Worm (Caenorhabditis elegans) whole organism, L4 larva: Measurements from ENCODE around the gene K06H6.4.

Source experiments
- D1046.2 ChIP-seq: fragments of 200-800 bp; sonication (Bioruptor generic); IDR thresholded peaks from 2 replicates; pipeline ENCODE4 v1.3.6; 2022; ENCODE audit warnings: missing genetic modification characterization, missing compliant biosample characterization
- F26F4.8 ChIP-seq: fragments of 200-800 bp; sonication (Bioruptor generic); conservative IDR thresholded peaks from 2 replicates; pipeline ENCODE4 v1.3.6; 2022; ENCODE audit warnings: missing genetic modification characterization, missing compliant biosample characterization
- F49E8.2 ChIP-seq: sonication (generic microtip); optimal IDR thresholded peaks from 2 replicates; lab custom pipeline; 2016; ENCODE audit warnings: missing compliant biosample characterization, mild to moderate bottlenecking, missing genetic modification characterization, borderline replicate concordance
- ZK337.2 ChIP-seq: fragments of 200-800 bp; sonication (Bioruptor generic); IDR thresholded peaks from 2 replicates; pipeline ENCODE4 v1.3.6; 2022; ENCODE audit warnings: missing genetic modification reagents, missing genetic modification characterization, missing compliant biosample characterization
- aha-1 ChIP-seq: fragments of 150-350 bp; peaks from one replicate; lab custom pipeline; 2014; ENCODE audit warnings: missing biosample characterization, missing genetic modification characterization
- aly-2 ChIP-seq: sonication (generic microtip); optimal IDR thresholded peaks from 2 replicates; lab custom pipeline; 2018; ENCODE audit warnings: missing biosample characterization, missing genetic modification characterization
- ama-1 ChIP-seq: fragments of 150-350 bp; optimal IDR thresholded peaks from 2 replicates; lab custom pipeline; 2014; ENCODE audit warnings: inconsistent platforms, mixed read lengths
- ceh-28 ChIP-seq: fragments of 150-350 bp; optimal IDR thresholded peaks from 2 replicates; lab custom pipeline; 2014; ENCODE audit warnings: missing biosample characterization, missing genetic modification reagents, missing genetic modification characterization
- ceh-32 ChIP-seq: sonication (generic microtip); optimal IDR thresholded peaks from 2 replicates; lab custom pipeline; 2016; ENCODE audit warnings: mild to moderate bottlenecking, missing genetic modification characterization, missing compliant biosample characterization; ENCODE audit not compliant: poor library complexity
- dve-1 ChIP-seq: sonication (generic microtip); optimal IDR thresholded peaks from 2 replicates; lab custom pipeline; 2017; ENCODE audit warnings: antibody characterized with exemption, mild to moderate bottlenecking, missing genetic modification characterization, missing compliant biosample characterization; ENCODE audit not compliant: insufficient read depth
- gei-8 ChIP-seq: fragments of 200-800 bp; sonication (Bioruptor generic); optimal IDR thresholded peaks from 2 replicates; lab custom pipeline; 2018; ENCODE audit warnings: mild to moderate bottlenecking, missing genetic modification characterization, missing compliant biosample characterization
- hmg-1.1 ChIP-seq: fragments of 200-800 bp; sonication (Bioruptor generic); IDR thresholded peaks from 2 replicates; pipeline ENCODE4 v1.3.6; 2022; ENCODE audit warnings: missing genetic modification reagents, missing genetic modification characterization, missing compliant biosample characterization
- lim-7 ChIP-seq: fragments of 200-800 bp; sonication (Bioruptor generic); IDR thresholded peaks from 2 replicates; pipeline ENCODE4 v1.3.6; 2022; ENCODE audit warnings: missing genetic modification characterization, missing compliant biosample characterization
- lin-1 ChIP-seq: fragments of 200-800 bp; sonication (Bioruptor generic); IDR thresholded peaks from 2 replicates; pipeline ENCODE4 v1.3.6; 2022; ENCODE audit warnings: missing genetic modification reagents, missing genetic modification characterization, missing compliant biosample characterization
- lin-38 ChIP-seq: fragments of 200-800 bp; sonication (Bioruptor generic); IDR thresholded peaks from 2 replicates; pipeline ENCODE4 v1.3.6; 2022; ENCODE audit warnings: missing genetic modification reagents, missing genetic modification characterization, missing compliant biosample characterization
- lin-39 ChIP-seq: fragments of 150-350 bp; optimal IDR thresholded peaks from 2 replicates; lab custom pipeline; 2014; ENCODE audit warnings: missing biosample characterization, missing genetic modification reagents, missing genetic modification characterization
- madf-5 ChIP-seq, 2 experiments: fragments of 200-800 bp; sonication (Bioruptor generic); IDR thresholded peaks; 2 replicates each; pipeline ENCODE4 v1.3.6; 2022; ENCODE audit warnings: missing compliant biosample characterization in 2 of 2, missing genetic modification characterization in 2 of 2
- madf-9 ChIP-seq: fragments of 200-800 bp; sonication (Bioruptor generic); conservative IDR thresholded peaks from 2 replicates; pipeline ENCODE4 v1.3.6; 2022; ENCODE audit warnings: missing genetic modification reagents, missing genetic modification characterization, missing compliant biosample characterization
- mdl-1 ChIP-seq, 2 experiments: fragments of 150-350 bp in 1 of 2; sonication (generic microtip) in 1 of 2; optimal IDR thresholded peaks; 2 replicates each; lab custom pipeline; 2014 to 2017; ENCODE audit warnings: missing biosample characterization in 2 of 2, missing genetic modification characterization in 2 of 2
- mep-1 ChIP-seq: fragments of 150-350 bp; sonication (generic microtip); optimal IDR thresholded peaks from 3 replicates; lab custom pipeline; 2014; ENCODE audit warnings: missing biosample characterization, missing genetic modification characterization
- nhr-237 ChIP-seq: sonication (generic microtip); optimal IDR thresholded peaks from 2 replicates; lab custom pipeline; 2017; ENCODE audit warnings: missing biosample characterization, missing genetic modification characterization
- nhr-42 ChIP-seq: fragments of 200-800 bp; sonication (Bioruptor generic); IDR thresholded peaks from 2 replicates; pipeline ENCODE4 v1.3.6; 2022; ENCODE audit warnings: missing genetic modification characterization, missing compliant biosample characterization
- nhr-48 ChIP-seq: sonication (generic microtip); optimal IDR thresholded peaks from 2 replicates; lab custom pipeline; 2016; ENCODE audit warnings: mild to moderate bottlenecking, missing genetic modification characterization, missing compliant biosample characterization
- nhr-76 ChIP-seq: fragments of 150-350 bp; optimal IDR thresholded peaks from 2 replicates; lab custom pipeline; 2014; ENCODE audit warnings: missing biosample characterization, missing genetic modification characterization
- pha-4 ChIP-seq, 2 experiments: fragments of 150-350 bp in 1 of 2; fragments of 200-800 bp in 1 of 2; sonication (Bioruptor generic) in 1 of 2; IDR thresholded peaks in 1 of 2; optimal IDR thresholded peaks in 1 of 2; 2 replicates each; pipeline versions ENCODE4 v1.3.6 to Lab custom; 2014 to 2022; ENCODE audit warnings: missing genetic modification characterization in 2 of 2, missing genetic modification reagents in 2 of 2, missing biosample characterization in 1 of 2, missing compliant biosample characterization in 1 of 2
- php-3 ChIP-seq: fragments of 200-800 bp; sonication (Bioruptor generic); IDR thresholded peaks from 2 replicates; pipeline ENCODE4 v1.3.6; 2022; ENCODE audit warnings: missing genetic modification reagents, missing genetic modification characterization, missing compliant biosample characterization
- pqm-1 ChIP-seq: sonication (generic microtip); optimal IDR thresholded peaks from 2 replicates; lab custom pipeline; 2017; ENCODE audit warnings: missing biosample characterization, missing genetic modification characterization
- rbr-2 ChIP-seq: sonication (generic microtip); optimal IDR thresholded peaks from 2 replicates; lab custom pipeline; 2016; ENCODE audit warnings: missing genotype, missing genetic modification characterization, missing compliant biosample characterization
- saeg-2 ChIP-seq: fragments of 200-800 bp; sonication (Bioruptor generic); IDR thresholded peaks from 2 replicates; pipeline ENCODE4 v1.3.6; 2022; ENCODE audit warnings: missing genetic modification reagents, missing genetic modification characterization, missing compliant biosample characterization
- set-16 ChIP-seq: fragments of 200-800 bp; sonication (Bioruptor generic); IDR thresholded peaks from 2 replicates; pipeline ENCODE4 v1.3.6; 2022; ENCODE audit warnings: missing genetic modification reagents, missing genetic modification characterization, missing compliant biosample characterization
- snpc-1.2 ChIP-seq: fragments of 200-800 bp; sonication (Bioruptor generic); IDR thresholded peaks from 2 replicates; pipeline ENCODE4 v1.3.6; 2022; ENCODE audit warnings: missing genetic modification reagents, missing genetic modification characterization, missing compliant biosample characterization
- unc-39 ChIP-seq: sonication (generic microtip); optimal IDR thresholded peaks from 2 replicates; lab custom pipeline; 2017; ENCODE audit warnings: missing biosample characterization, missing genetic modification characterization
- unc-62 ChIP-seq, 3 experiments: fragments of 150-350 bp in 1 of 3; sonication (generic microtip); optimal IDR thresholded peaks in 2 of 3; peaks in 1 of 3; 1 replicate in 1 of 3; 2 replicates in 2 of 3; lab custom pipeline; 2014 to 2017; ENCODE audit warnings: missing biosample characterization in 3 of 3, missing genetic modification characterization in 3 of 3, missing genetic modification reagents in 3 of 3, missing genotype in 1 of 3
- zag-1 ChIP-seq: fragments of 150-350 bp; optimal IDR thresholded peaks from 2 replicates; lab custom pipeline; 2014; ENCODE audit warnings: missing biosample characterization, missing genetic modification characterization
- ztf-11 ChIP-seq: fragments of 150-350 bp; optimal IDR thresholded peaks from 2 replicates; lab custom pipeline; 2014; ENCODE audit warnings: missing biosample characterization, missing genetic modification characterization
- ztf-7 ChIP-seq: fragments of 150-350 bp; optimal IDR thresholded peaks from 2 replicates; lab custom pipeline; 2014; ENCODE audit warnings: missing biosample characterization, missing genetic modification characterization

The K06H6.4 gene

DNA sequence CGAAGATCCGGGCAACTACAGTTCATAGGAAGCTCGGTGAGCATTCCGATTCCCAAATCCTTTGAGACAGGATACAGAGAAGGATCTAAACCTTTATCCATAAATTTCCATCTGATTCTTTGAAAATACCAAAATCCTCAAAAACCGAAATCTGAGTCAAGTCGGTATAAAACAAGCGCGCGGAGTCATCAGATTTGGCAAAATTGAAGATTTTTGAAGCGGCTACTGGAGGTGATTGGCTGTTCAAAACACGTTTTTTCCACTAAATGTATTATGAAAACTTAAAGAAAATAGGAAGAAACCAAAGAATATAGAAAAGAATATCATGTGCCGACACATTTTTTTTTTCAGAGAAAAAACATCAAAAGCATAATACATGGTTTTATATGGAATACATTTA, 4.4 kb upstream of the K06H6.4 start, which contains the start of gene C14C6.13:
C14C6.13 (minus strand) TSS at position 101 of the 400 bp plus-strand sequence.
- TF ChIP-seq lin-39 (tag; lab: Kevin White, UChicago) (no peak), mdl-1 (tag; optimal IDR thresholded peaks at IDR 0.05; lab: Kevin White, UChicago) (no peak), php-3 (GFP tag; lab: Robert Waterston, UW) (no peak), pha-4 (GFP tag; IDR thresholded peaks at IDR 0.05; lab: Robert Waterston, UW) (no peak), pha-4 (tag; optimal IDR thresholded peaks at IDR 0.05; lab: Kevin White, UChicago) (no peak), unc-39 (tag; lab: Kevin White, UChicago) (no peak), ztf-7 (tag; lab: Kevin White, UChicago) (no peak), nhr-76 (tag; lab: Kevin White, UChicago) (no peak), F49E8.2 (no peak)

DNA sequence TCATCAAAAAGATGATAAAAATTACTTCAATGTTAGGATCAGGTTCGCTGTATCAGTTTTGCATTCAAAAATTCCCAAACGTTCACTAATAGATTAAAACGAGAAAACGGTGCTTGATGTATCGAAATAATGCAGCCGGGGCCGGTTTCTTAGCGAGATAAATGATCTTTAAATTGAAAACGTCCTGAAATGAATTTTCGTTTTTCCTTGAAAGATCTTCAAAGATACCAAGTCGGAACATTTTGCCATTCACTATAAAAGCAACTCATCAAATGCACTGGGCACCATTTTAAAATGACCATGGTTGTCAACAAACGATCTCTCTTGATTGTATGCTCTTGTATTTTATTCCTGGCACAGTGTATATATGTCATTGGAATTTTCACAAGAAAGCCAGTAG, 3.0 kb upstream of the K06H6.4 start, which contains the start of gene K06H6.5:
K06H6.5 (plus strand) TSS at position 301 of the 400 bp plus-strand sequence.
- no peak for TF ChIP-seq F26F4.8 (GFP tag; lab: Robert Waterston, UW)
- no peak for TF ChIP-seq lim-7 (GFP tag; lab: Robert Waterston, UW)
- TF ChIP-seq hmg-1.1 (GFP tag; lab: Robert Waterston, UW): no peak
- no peak for TF ChIP-seq nhr-42
- no peak for TF ChIP-seq set-16
- TF ChIP-seq snpc-1.2 (GFP tag; lab: Robert Waterston, UW): no peak
- no peak for TF ChIP-seq madf-9
- TF ChIP-seq rbr-2 (tag; lab: Kevin White, UChicago): no peak
- TF ChIP-seq lin-38 (GFP tag; lab: Robert Waterston, UW): no peak
- no peak for TF ChIP-seq pqm-1 (tag; lab: Kevin White, UChicago)
- TF ChIP-seq nhr-237: no peak
- no peak for TF ChIP-seq saeg-2
- TF ChIP-seq dve-1 (tag; lab: Kevin White, UChicago): no peak
- no peak for TF ChIP-seq ZK337.2 (GFP tag; lab: Robert Waterston, UW)
- no peak for TF ChIP-seq lin-1 (GFP tag; lab: Robert Waterston, UW)
- TF ChIP-seq ceh-32 (tag; lab: Kevin White, UChicago): no peak
- no peak for TF ChIP-seq aly-2 (tag; lab: Kevin White, UChicago)

DNA sequence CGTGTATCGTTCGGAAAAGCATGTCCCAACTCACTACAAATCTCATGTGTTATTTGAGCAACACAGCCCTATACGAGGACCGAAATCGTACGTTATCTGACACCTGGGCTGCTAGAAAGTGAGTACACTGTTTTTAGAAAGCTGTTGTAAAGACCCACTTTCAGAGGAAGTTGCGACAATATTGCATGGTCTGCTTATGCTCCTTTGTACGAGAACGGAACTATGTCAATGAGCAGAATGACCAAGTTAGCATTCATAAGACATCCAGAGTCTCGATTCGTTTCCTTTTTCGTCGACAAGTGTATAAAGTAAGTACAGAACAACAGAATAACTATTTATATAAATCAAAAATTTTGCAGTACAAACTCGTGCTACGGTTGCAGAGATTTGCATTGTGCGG, 2.2 kb upstream of the K06H6.4 start:
- TF ChIP-seq ceh-28 (tag; lab: Kevin White, UChicago): no peak
- TF ChIP-seq unc-62 (GFP tag; optimal IDR thresholded peaks at IDR 0.05 in 1 of 2; lab: Kevin White, UChicago): peak in 1 of 2 experiments; percentile 97
- no peak for TF ChIP-seq unc-62 (tag; optimal IDR thresholded peaks at IDR 0.05; lab: Kevin White, UChicago)
- no peak for TF ChIP-seq madf-5 (GFP tag; IDR thresholded peaks at IDR 0.05; lab: Robert Waterston, UW)

DNA sequence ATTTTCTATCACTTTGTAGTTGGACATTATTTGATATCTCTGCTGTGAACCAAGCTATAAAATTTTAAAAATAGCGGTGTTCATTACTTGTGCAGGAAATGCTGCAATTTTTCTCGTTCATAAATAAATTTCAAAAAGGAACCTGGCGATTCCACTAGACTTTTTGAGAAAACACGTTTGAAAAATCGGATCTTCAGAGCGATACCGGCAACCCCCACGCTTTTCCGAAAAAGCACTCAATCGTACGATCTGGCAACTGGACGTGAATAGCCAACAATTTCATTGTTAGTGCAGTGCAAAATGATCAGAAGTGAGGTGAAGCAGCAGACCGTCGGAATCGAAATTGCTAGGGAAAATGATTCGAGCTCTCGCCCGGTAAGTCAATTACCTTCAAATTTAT, 2.5 kb downstream of the K06H6.4 start, which contains the start of gene nstp-7:
nstp-7 (plus strand) TSS at position 301 of the 400 bp plus-strand sequence.
- TF ChIP-seq ama-1 (lab: Kevin White, UChicago) (no peak), gei-8 (GFP tag; lab: Kevin White, UChicago) (no peak), mep-1 (tag; lab: Kevin White, UChicago) (no peak), D1046.2 (no peak), hmg-1.1 (GFP tag; lab: Robert Waterston, UW) (no peak), ztf-11 (tag; lab: Kevin White, UChicago) (no peak), zag-1 (tag; lab: Kevin White, UChicago) (no peak)

DNA sequence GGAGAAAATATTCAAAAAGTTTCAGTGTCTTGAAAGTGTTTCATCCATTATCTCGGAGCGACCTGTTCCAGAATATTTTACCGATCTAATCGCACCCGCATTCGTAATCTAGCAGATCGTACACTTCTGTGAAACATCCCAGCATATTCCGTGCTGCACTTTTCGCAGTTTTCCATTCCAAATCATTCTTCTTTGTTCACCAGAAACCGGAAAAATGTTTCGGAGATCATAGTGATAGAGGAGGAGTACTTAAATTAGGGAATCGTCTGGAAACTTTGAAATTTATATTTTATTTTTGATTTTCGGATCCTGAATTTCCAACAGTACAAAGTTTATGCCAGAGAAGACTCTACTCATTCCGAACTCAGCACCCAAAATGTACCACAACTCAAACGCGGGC, 6.4 kb downstream of the K06H6.4 start, which contains the start of gene K06H6.2:
K06H6.2 (plus strand) TSS at position 301 of the 400 bp plus-strand sequence.
- TF ChIP-seq nhr-48 (tag; lab: Kevin White, UChicago) (no peak), aha-1 (tag; lab: Kevin White, UChicago) (peak; percentile 4)
- TF ChIP-seq, all 104 proteins: peak for 1
